Fruit fly (Drosophila melanogaster) whole organism, embryonic: ENCODE results near the gene CG10597.

ENCODE experiments used
- Abd-B ChIP-seq: fragments of 200-800 bp; sonication (Bioruptor generic); optimal IDR thresholded peaks from 2 replicates; lab custom pipeline; 2018; ENCODE audit warnings: missing biosample characterization, mild to moderate bottlenecking, missing genetic modification characterization, moderate library complexity
- Blimp-1 ChIP-seq: fragments of 200-800 bp; sonication (Bioruptor generic); optimal IDR thresholded peaks from 3 replicates; lab custom pipeline; 2018; ENCODE audit warnings: missing biosample characterization, missing genetic modification characterization, mild to moderate bottlenecking, moderate library complexity, missing genetic modification reagents
- CG10267 ChIP-seq: fragments of 200-800 bp; sonication (Bioruptor generic); optimal IDR thresholded peaks from 2 replicates; lab custom pipeline; 2018; ENCODE audit warnings: missing biosample characterization, mild to moderate bottlenecking, missing genetic modification characterization, moderate library complexity
- CG10366 ChIP-seq: fragments of 200-800 bp; sonication (Bioruptor generic); IDR thresholded peaks from 2 replicates; pipeline ENCODE4 v1.3.6; 2022; ENCODE audit warnings: missing biosample characterization, missing genetic modification characterization
- CG11695 ChIP-seq: fragments of 200-800 bp; sonication (Bioruptor generic); IDR thresholded peaks from 3 replicates; pipeline ENCODE4 v1.3.6; 2022; ENCODE audit warnings: missing biosample characterization, missing genetic modification characterization
- CG12659 ChIP-seq: fragments of 200-800 bp; sonication (Bioruptor generic); optimal IDR thresholded peaks from 3 replicates; lab custom pipeline; 2017; ENCODE audit warnings: mild to moderate bottlenecking, missing biosample characterization, missing genetic modification reagents, missing genetic modification characterization
- CG13287 ChIP-seq: fragments of 200-800 bp; sonication (Bioruptor generic); IDR thresholded peaks from 2 replicates; pipeline ENCODE4 v1.3.6; 2022; ENCODE audit warnings: missing biosample characterization, missing genetic modification characterization; ENCODE audit not compliant: partially characterized antibody
- CG15269 ChIP-seq: fragments of 200-800 bp; sonication (Bioruptor generic); optimal IDR thresholded peaks from 2 replicates; lab custom pipeline; 2018; ENCODE audit warnings: missing biosample characterization, mild to moderate bottlenecking, missing genetic modification characterization, moderate library complexity
- CG1603 ChIP-seq: fragments of 200-800 bp; sonication (Bioruptor generic); optimal IDR thresholded peaks from 2 replicates; lab custom pipeline; 2019; ENCODE audit warnings: missing biosample characterization, mild to moderate bottlenecking, missing genetic modification characterization, moderate library complexity
- CG16815 ChIP-seq: fragments of 200-800 bp; sonication (Bioruptor generic); optimal IDR thresholded peaks from 3 replicates; lab custom pipeline; 2017; ENCODE audit warnings: missing biosample characterization, mild to moderate bottlenecking, missing genetic modification characterization
- CG17186 ChIP-seq: fragments of 200-800 bp; sonication (Bioruptor generic); optimal IDR thresholded peaks from 3 replicates; lab custom pipeline; 2017; ENCODE audit warnings: missing biosample characterization, missing genetic modification reagents, missing genetic modification characterization
- CG17359 ChIP-seq: fragments of 200-800 bp; sonication (Bioruptor generic); optimal IDR thresholded peaks from 3 replicates; lab custom pipeline; 2018; ENCODE audit warnings: missing biosample characterization, mild to moderate bottlenecking, missing genetic modification characterization, moderate library complexity
- CG17612 ChIP-seq: fragments of 200-800 bp; sonication (Bioruptor generic); IDR thresholded peaks from 2 replicates; pipeline ENCODE4 v1.3.6; 2022; ENCODE audit warnings: missing biosample characterization, missing genetic modification characterization
- CG18599 ChIP-seq: fragments of 200-800 bp; sonication (Bioruptor generic); optimal IDR thresholded peaks from 3 replicates; lab custom pipeline; 2017; ENCODE audit warnings: missing biosample characterization, missing genetic modification characterization, mild to moderate bottlenecking, moderate library complexity, missing genetic modification reagents
- CG2129 ChIP-seq: fragments of 200-800 bp; sonication (Bioruptor generic); IDR thresholded peaks from 2 replicates; pipeline ENCODE4 v1.3.6; 2022; ENCODE audit warnings: missing biosample characterization, missing genetic modification characterization; ENCODE audit not compliant: partially characterized antibody
- CG2678 ChIP-seq: fragments of 200-800 bp; sonication (Bioruptor generic); optimal IDR thresholded peaks from 3 replicates; lab custom pipeline; 2019; ENCODE audit warnings: missing biosample characterization, mild to moderate bottlenecking, missing genetic modification characterization, moderate library complexity
- CG2889 ChIP-seq: fragments of 200-800 bp; sonication (Bioruptor generic); IDR thresholded peaks from 3 replicates; pipeline ENCODE4 v1.3.6; 2022; ENCODE audit warnings: missing biosample characterization, missing genetic modification characterization
- CG30403 ChIP-seq: fragments of 200-800 bp; sonication (Bioruptor generic); optimal IDR thresholded peaks from 3 replicates; lab custom pipeline; 2016; ENCODE audit warnings: missing biosample characterization, missing genetic modification characterization
- CG31224 ChIP-seq: fragments of 200-800 bp; sonication (Bioruptor generic); IDR thresholded peaks from 2 replicates; pipeline ENCODE4 v1.3.6; 2022; ENCODE audit warnings: missing biosample characterization, missing genetic modification characterization
- CG4424 ChIP-seq: fragments of 200-800 bp; sonication (Bioruptor generic); optimal IDR thresholded peaks from 3 replicates; lab custom pipeline; 2016; ENCODE audit warnings: missing biosample characterization, missing genetic modification characterization
- CG7839 ChIP-seq: fragments of 200-800 bp; sonication (Bioruptor generic); optimal IDR thresholded peaks from 3 replicates; lab custom pipeline; 2018; ENCODE audit warnings: missing biosample characterization, mild to moderate bottlenecking, missing genetic modification characterization, moderate library complexity
- CG8765 ChIP-seq: fragments of 200-800 bp; sonication (Bioruptor generic); IDR thresholded peaks from 2 replicates; pipeline ENCODE4 v1.3.6; 2022; ENCODE audit warnings: missing biosample characterization, missing genetic modification characterization
- CG9215 ChIP-seq: fragments of 200-800 bp; sonication (Bioruptor generic); IDR thresholded peaks from 2 replicates; pipeline ENCODE4 v1.3.6; 2022; ENCODE audit warnings: missing biosample characterization, missing genetic modification characterization
- CTCF ChIP-seq: fragments of 200-800 bp; sonication (Bioruptor generic); optimal IDR thresholded peaks from 2 replicates; lab custom pipeline; 2017; ENCODE audit warnings: missing biosample characterization, mild to moderate bottlenecking, missing genetic modification characterization, moderate library complexity
- Camta ChIP-seq: fragments of 200-800 bp; sonication (Bioruptor generic); optimal IDR thresholded peaks from 2 replicates; lab custom pipeline; 2016; ENCODE audit warnings: missing biosample characterization, missing genetic modification characterization
- CoRest ChIP-seq: fragments of 200-800 bp; sonication (Bioruptor generic); optimal IDR thresholded peaks from 3 replicates; lab custom pipeline; 2018; ENCODE audit warnings: missing biosample characterization, mild to moderate bottlenecking, missing genetic modification characterization, moderate library complexity
- Dp ChIP-seq: fragments of 200-800 bp; sonication (Bioruptor generic); optimal IDR thresholded peaks from 2 replicates; lab custom pipeline; 2018; ENCODE audit warnings: missing biosample characterization, mild to moderate bottlenecking, missing genetic modification characterization, moderate library complexity
- HLH4C ChIP-seq: fragments of 200-800 bp; sonication (Bioruptor generic); IDR thresholded peaks from 3 replicates; pipeline ENCODE4 v1.3.6; 2022; ENCODE audit warnings: missing biosample characterization, missing genetic modification characterization; ENCODE audit not compliant: partially characterized antibody
- Hmr ChIP-seq: fragments of 200-800 bp; sonication (Bioruptor generic); optimal IDR thresholded peaks from 3 replicates; lab custom pipeline; 2017; ENCODE audit warnings: mild to moderate bottlenecking, missing biosample characterization, missing genetic modification reagents, missing genetic modification characterization
- Hsf ChIP-seq: fragments of 200-800 bp; sonication (Bioruptor generic); optimal IDR thresholded peaks from 3 replicates; lab custom pipeline; 2016; ENCODE audit warnings: missing biosample characterization, missing genetic modification characterization
- MBD-R2 ChIP-seq: fragments of 200-800 bp; sonication (Bioruptor generic); IDR thresholded peaks from 2 replicates; pipeline ENCODE4 v1.3.6; 2022; ENCODE audit warnings: missing biosample characterization, missing genetic modification characterization
- MESR4 ChIP-seq: fragments of 200-800 bp; sonication (Bioruptor generic); optimal IDR thresholded peaks from 2 replicates; lab custom pipeline; 2018; ENCODE audit warnings: missing biosample characterization, mild to moderate bottlenecking, missing genetic modification characterization, moderate library complexity
- Max ChIP-seq: fragments of 200-800 bp; sonication (Bioruptor generic); optimal IDR thresholded peaks from 2 replicates; lab custom pipeline; 2016; ENCODE audit warnings: missing biosample characterization, mild to moderate bottlenecking, missing genetic modification characterization
- Nf-YA ChIP-seq: fragments of 200-800 bp; sonication (Bioruptor generic); IDR thresholded peaks from 2 replicates; pipeline ENCODE4 v1.3.6; 2022; ENCODE audit warnings: missing biosample characterization, missing genetic modification characterization
- Nf-YC ChIP-seq: fragments of 200-800 bp; optimal IDR thresholded peaks from 3 replicates; lab custom pipeline; 2019; ENCODE audit warnings: missing biosample characterization, mild to moderate bottlenecking, missing genetic modification characterization, moderate library complexity
- Scr ChIP-seq: fragments of 200-800 bp; sonication (Bioruptor generic); IDR thresholded peaks from 2 replicates; pipeline ENCODE4 v1.3.6; 2022; ENCODE audit warnings: missing biosample characterization, missing genetic modification characterization; ENCODE audit not compliant: partially characterized antibody
- Ssrp ChIP-seq: fragments of 200-800 bp; sonication (Bioruptor generic); optimal IDR thresholded peaks from 2 replicates; lab custom pipeline; 2018; ENCODE audit warnings: missing biosample characterization, mild to moderate bottlenecking, missing genetic modification characterization, moderate library complexity
- chm ChIP-seq: fragments of 200-800 bp; sonication (Bioruptor generic); IDR thresholded peaks from 2 replicates; pipeline ENCODE4 v1.3.6; 2022; ENCODE audit warnings: missing biosample characterization, missing genetic modification characterization
- chn ChIP-seq: fragments of 200-800 bp; sonication (Bioruptor generic); optimal IDR thresholded peaks from 2 replicates; lab custom pipeline; 2016; ENCODE audit warnings: missing biosample characterization, missing genetic modification characterization
- corto ChIP-seq: fragments of 200-800 bp; sonication (Bioruptor generic); optimal IDR thresholded peaks from 2 replicates; lab custom pipeline; 2016; ENCODE audit warnings: missing biosample characterization, mild to moderate bottlenecking, missing genetic modification characterization, moderate library complexity
- gro ChIP-seq: fragments of 200-800 bp; sonication (Bioruptor generic); optimal IDR thresholded peaks from 2 replicates; lab custom pipeline; 2016; ENCODE audit warnings: missing biosample characterization, missing genetic modification characterization
- knrl ChIP-seq: fragments of 200-800 bp; sonication (Bioruptor generic); IDR thresholded peaks from 3 replicates; pipeline ENCODE4 v1.3.6; 2022; ENCODE audit warnings: missing biosample characterization, missing genetic modification characterization; ENCODE audit not compliant: partially characterized antibody
- mld ChIP-seq: fragments of 200-800 bp; sonication (Bioruptor generic); IDR thresholded peaks from 3 replicates; pipeline ENCODE4 v1.3.6; 2022; ENCODE audit warnings: missing biosample characterization, missing genetic modification characterization; ENCODE audit not compliant: partially characterized antibody
- nerfin-1 ChIP-seq: fragments of 200-800 bp; sonication (Bioruptor generic); optimal IDR thresholded peaks from 3 replicates; lab custom pipeline; 2019; ENCODE audit warnings: missing biosample characterization, mild to moderate bottlenecking, missing genetic modification characterization, moderate library complexity
- pho ChIP-seq: fragments of 200-800 bp; sonication (Bioruptor generic); optimal IDR thresholded peaks from 2 replicates; lab custom pipeline; 2016; ENCODE audit warnings: missing biosample characterization, missing genetic modification characterization
- phol ChIP-seq: fragments of 200-800 bp; sonication (Bioruptor generic); optimal IDR thresholded peaks from 3 replicates; lab custom pipeline; 2018; ENCODE audit warnings: missing biosample characterization, mild to moderate bottlenecking, missing genetic modification characterization, moderate library complexity
- scrt ChIP-seq: fragments of 200-800 bp; sonication (Bioruptor generic); optimal IDR thresholded peaks from 2 replicates; lab custom pipeline; 2018; ENCODE audit warnings: missing biosample characterization, mild to moderate bottlenecking, missing genetic modification characterization, moderate library complexity
- sr ChIP-seq: fragments of 200-800 bp; sonication (Bioruptor generic); IDR thresholded peaks from 3 replicates; pipeline ENCODE4 v1.3.6; 2022; ENCODE audit warnings: missing biosample characterization, missing genetic modification characterization
- stc ChIP-seq: fragments of 200-800 bp; sonication (Bioruptor generic); IDR thresholded peaks from 2 replicates; pipeline ENCODE4 v1.3.6; 2022; ENCODE audit warnings: missing biosample characterization, missing genetic modification characterization
- tio ChIP-seq: fragments of 200-800 bp; sonication (Bioruptor generic); optimal IDR thresholded peaks from 2 replicates; lab custom pipeline; 2017; ENCODE audit warnings: missing biosample characterization, missing genetic modification characterization, inconsistent platforms
- zf30C ChIP-seq: fragments of 200-800 bp; sonication (Bioruptor generic); optimal IDR thresholded peaks from 3 replicates; lab custom pipeline; 2018; ENCODE audit warnings: missing biosample characterization, mild to moderate bottlenecking, missing genetic modification characterization

CG10597 gene

dm6 chrX:17249326-17249725 lies 18.5 kb upstream of the CG10597 start, which contains the start of gene CG8675 (continued):
- TF ChIP-seq CG17612 (no peak), CG12659 (GFP tag; lab: Kevin White, UChicago) (peak; percentile 2), CG1603 (peak; percentile 50), CoRest (tag; lab: Kevin White, UChicago) (peak; percentile 33), CG13287 (peak; percentile 24; the same call in 1 of the 2 replicates), knrl (GFP tag; lab: Robert Waterston, UW) (peak; percentile 46; the same call in 2 of the 3 replicates), CG17186 (GFP tag; lab: Kevin White, UChicago) (peak; percentile 17), CG10366 (GFP tag; lab: Robert Waterston, UW) (no peak), Ssrp (tag; lab: Kevin White, UChicago) (no peak), zf30C (GFP tag; lab: Kevin White, UChicago) (peak; percentile 8), CG30403 (GFP tag; lab: Kevin White, UChicago) (no peak), stc (no peak), CG2678 (tag; lab: Kevin White, UChicago) (no peak), CG4424 (GFP tag; lab: Kevin White, UChicago) (no peak), Abd-B (peak; percentile 1), chn (GFP tag; lab: Kevin White, UChicago) (no peak), CG17359 (no peak), CG10267 (peak; percentile 7), pho (GFP tag; lab: Kevin White, UChicago) (no peak), CG8765 (GFP tag; lab: Robert Waterston, UW) (no peak), corto (GFP tag; lab: Kevin White, UChicago) (no peak), Nf-YA (GFP tag; lab: Robert Waterston, UW) (no peak), Hsf (no peak), Camta (GFP tag; lab: Kevin White, UChicago) (no peak), Scr (GFP tag; lab: Robert Waterston, UW) (0 out of 2 replicates have a peak, but pooled peaks have one; percentile 27), CTCF (GFP tag; lab: Kevin White, UChicago) (peak; percentile 48), Hmr (GFP tag; lab: Kevin White, UChicago) (no peak), MBD-R2 (GFP tag; lab: Robert Waterston, UW) (peak; percentile 73), CG15269 (no peak), CG2129 (GFP tag; lab: Robert Waterston, UW) (no peak), Dp (GFP tag; lab: Kevin White, UChicago) (peak; percentile 37), CG18599 (GFP tag; lab: Kevin White, UChicago) (no peak), scrt (no peak), CG11695 (GFP tag; lab: Robert Waterston, UW) (no peak), Max (GFP tag; lab: Kevin White, UChicago) (no peak), mld (GFP tag; lab: Robert Waterston, UW) (no peak), CG31224 (no peak), HLH4C (GFP tag; lab: Robert Waterston, UW) (0 out of 3 replicates have a peak, but pooled peaks have one; percentile 43), CG9215 (GFP tag; lab: Robert Waterston, UW) (no peak), nerfin-1 (tag; lab: Kevin White, UChicago) (no peak), Blimp-1 (GFP tag; lab: Kevin White, UChicago) (no peak), chm (GFP tag; lab: Robert Waterston, UW) (no peak), CG2889 (no peak), sr (no peak), phol (tag; lab: Kevin White, UChicago) (peak; percentile 15), MESR4 (GFP tag; lab: Kevin White, UChicago) (peak; percentile 52), gro (GFP tag; lab: Kevin White, UChicago) (no peak), tio (no peak), Nf-YC (no peak), CG16815 (no peak), CG7839 (no peak)
